Fruit fly (Drosophila melanogaster): ENCODE data around the gene CG1239.

The CG1239 gene

dm6 chr3R:5686049-5686757 lies 47.1 kb upstream of the CG1239 start (continued):
- TF ChIP-seq CG31441 (GFP tag; IDR thresholded peaks at IDR 0.05) (peak; percentile 64), CG1233 (GFP tag; optimal IDR thresholded peaks at IDR 0.05) (peak; percentile 11), BEAF-32 (GFP tag; optimal IDR thresholded peaks at IDR 0.05) (no peak), E2f1 (GFP tag; IDR thresholded peaks at IDR 0.05) (peak; percentile 40; the same call in 1 of the 2 replicates), Mad (GFP tag; optimal IDR thresholded peaks at IDR 0.05) (peak; percentile 7), CG17802 (tag; optimal IDR thresholded peaks at IDR 0.05) (no peak), CG10565 (GFP tag; optimal IDR thresholded peaks at IDR 0.05) (no peak), gt (GFP tag; IDR thresholded peaks at IDR 0.05) (no peak), sc (optimal IDR thresholded peaks at IDR 0.05) (no peak), sc (GFP tag; optimal IDR thresholded peaks at IDR 0.05) (no peak), CG9215 (GFP tag; IDR thresholded peaks at IDR 0.05) (no peak), tap (tag; optimal IDR thresholded peaks at IDR 0.05) (peak; percentile 39), usp (GFP tag; optimal IDR thresholded peaks at IDR 0.05) (no peak), CG1603 (tag; optimal IDR thresholded peaks at IDR 0.05) (peak; percentile 56), zen2 (GFP tag; IDR thresholded peaks at IDR 0.05; ENCODE audit: partially characterized antibody) (no peak), Ptx1 (GFP tag; IDR thresholded peaks at IDR 0.05) (peak; percentile 56), Hmr (GFP tag; optimal IDR thresholded peaks at IDR 0.05) (peak; percentile 44), CG4730 (GFP tag; IDR thresholded peaks at IDR 0.05) (peak; percentile 43; the same call in 1 of the 2 replicates), CG11085 (GFP tag; IDR thresholded peaks at IDR 0.05) (no peak), CG4820 (GFP tag; optimal IDR thresholded peaks at IDR 0.05) (peak; percentile 31), Eip74EF (GFP tag; optimal IDR thresholded peaks at IDR 0.05) (no peak), CG13123 (GFP tag; optimal IDR thresholded peaks at IDR 0.05) (no peak), tx (GFP tag; optimal IDR thresholded peaks at IDR 0.05) (peak; percentile 29), Atf6 (GFP tag; IDR thresholded peaks at IDR 0.05) (no peak; the same call in 1 of the 2 replicates), gce (GFP tag; IDR thresholded peaks at IDR 0.05) (no peak), NK7.1 (GFP tag; optimal IDR thresholded peaks at IDR 0.05) (no peak), CG6175 (GFP tag; IDR thresholded peaks at IDR 0.05) (no peak), Hmx (GFP tag; optimal IDR thresholded peaks at IDR 0.05) (no peak), CG4707 (GFP tag; optimal IDR thresholded peaks at IDR 0.05) (no peak), kay (GFP tag; optimal IDR thresholded peaks at IDR 0.05) (no peak), CG30431 (GFP tag; optimal IDR thresholded peaks at IDR 0.05) (peak; percentile 18), CG4617 (GFP tag; optimal IDR thresholded peaks at IDR 0.05; ENCODE audit: borderline replicate concordance) (no peak), CG12104 (GFP tag; optimal IDR thresholded peaks at IDR 0.05) (no peak), grn (GFP tag; optimal IDR thresholded peaks at IDR 0.05) (no peak), shn (GFP tag; optimal IDR thresholded peaks at IDR 0.05) (no peak), wor (GFP tag; IDR thresholded peaks at IDR 0.05) (peak; percentile 15; the same call in 1 of the 2 replicates), ken (GFP tag; IDR thresholded peaks at IDR 0.05) (peak; percentile 40; the same call in 1 of the 3 replicates), tup (GFP tag; optimal IDR thresholded peaks at IDR 0.05) (no peak), CG17912 (GFP tag; optimal IDR thresholded peaks at IDR 0.05) (no peak), Fer3 (tag; optimal IDR thresholded peaks at IDR 0.05) (peak; percentile 62)

DNA sequence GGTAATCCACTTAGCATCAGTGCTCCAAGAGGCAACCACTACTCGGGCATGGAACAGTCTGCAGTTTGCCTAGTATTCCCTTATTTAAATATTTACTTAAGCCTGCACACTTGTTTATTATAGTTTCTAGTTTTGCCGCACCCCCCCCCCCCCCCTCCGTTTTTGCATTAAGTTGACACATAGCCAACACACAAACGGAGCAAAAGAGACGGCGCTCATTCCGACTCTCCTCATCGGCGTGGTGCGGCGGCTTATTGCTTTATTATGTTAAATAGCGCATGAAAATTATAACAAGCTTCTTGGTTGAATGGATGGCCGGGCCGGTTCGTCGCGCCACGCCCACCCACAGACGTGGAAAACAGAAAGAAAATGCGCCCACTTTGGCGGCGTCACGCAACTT lies 43.7 kb upstream of the CG1239 start:
- TF ChIP-seq tna (GFP tag; IDR thresholded peaks at IDR 0.05; ENCODE audit: partially characterized antibody) (no peak), crol (GFP tag; IDR thresholded peaks at IDR 0.05) (0 out of 2 replicates have a peak, but pooled peaks have one; percentile 20), CG3995 (GFP tag; optimal IDR thresholded peaks at IDR 0.05) (no peak), oc (tag; optimal IDR thresholded peaks at IDR 0.05) (peak; percentile 67), sens (GFP tag) (peak; percentile 11), dan (GFP tag; IDR thresholded peaks at IDR 0.05) (no peak), CG12659 (GFP tag; optimal IDR thresholded peaks at IDR 0.05) (no peak), CG10321 (GFP tag; IDR thresholded peaks at IDR 0.05) (no peak), scrt (GFP tag; optimal IDR thresholded peaks at IDR 0.05) (no peak), dmrt99B (tag; optimal IDR thresholded peaks at IDR 0.05) (no peak), chm (GFP tag; IDR thresholded peaks at IDR 0.05) (no peak), vvl (GFP tag; IDR thresholded peaks at IDR 0.05) (peak; percentile 57), CG14860 (GFP tag; IDR thresholded peaks at IDR 0.05; ENCODE audit: partially characterized antibody) (0 out of 3 replicates have a peak, but pooled peaks have one; percentile 13)
